Fruit fly (Drosophila melanogaster) Kc167 (cell line): ENCODE results near the gene CG46505.
"Not testable (repeated sequence)": the region's sequence is repeated elsewhere in the genome, so short reads cannot be mapped to it uniquely, and the experiment has no call there.

Experiments
- Sin3A ChIP-seq: fragments of >200 bp; optimal IDR thresholded peaks from 2 replicates; lab custom pipeline; 2018; ENCODE audit warnings: missing external identifiers
- insv ChIP-seq: fragments of >200 bp; optimal IDR thresholded peaks from 3 replicates; lab custom pipeline; 2018; ENCODE audit warnings: missing external identifiers
- ttk ChIP-seq: sonication (Bioruptor generic); optimal IDR thresholded peaks from 2 replicates; lab custom pipeline; 2017; ENCODE audit warnings: missing external identifiers

dm6 chrX:22196874-22197273, 44.2 kb downstream of the CG46505 start, which contains the start of gene CG46514:
- not testable (repeated sequence) for TF ChIP-seq insv, ttk, Sin3A (lab: Kevin White, UChicago)
